Worm (Caenorhabditis elegans): ENCODE results near the gene jip-1.

DNA sequence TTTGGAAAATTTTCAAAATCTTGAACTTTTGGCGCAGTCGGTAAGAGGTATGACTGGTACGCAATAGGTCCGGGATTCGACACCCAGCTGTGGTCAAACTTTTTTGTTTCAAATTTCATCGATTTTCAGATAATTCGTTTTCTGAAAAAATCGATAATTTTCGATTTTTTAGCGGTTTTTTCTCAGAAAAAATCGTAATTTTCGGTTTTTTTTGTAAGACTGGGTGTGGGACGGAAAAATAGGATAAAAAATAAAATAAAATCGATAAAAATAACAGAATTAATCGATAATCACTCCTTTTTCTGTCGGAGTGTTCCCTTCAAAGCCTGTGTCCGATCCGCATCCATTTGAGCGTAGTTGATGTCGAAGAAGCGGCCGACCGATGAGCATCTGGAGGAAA, 42.0 kb downstream of the jip-1 start:
- TF ChIP-seq him-1 (tag; optimal IDR thresholded peaks at IDR 0.05) (no peak), W03F9.2 (tag; optimal IDR thresholded peaks at IDR 0.05) (no peak)
